Worm (Caenorhabditis elegans): Measurements from ENCODE around the gene R02F11.2.

Gene R02F11.2

DNA sequence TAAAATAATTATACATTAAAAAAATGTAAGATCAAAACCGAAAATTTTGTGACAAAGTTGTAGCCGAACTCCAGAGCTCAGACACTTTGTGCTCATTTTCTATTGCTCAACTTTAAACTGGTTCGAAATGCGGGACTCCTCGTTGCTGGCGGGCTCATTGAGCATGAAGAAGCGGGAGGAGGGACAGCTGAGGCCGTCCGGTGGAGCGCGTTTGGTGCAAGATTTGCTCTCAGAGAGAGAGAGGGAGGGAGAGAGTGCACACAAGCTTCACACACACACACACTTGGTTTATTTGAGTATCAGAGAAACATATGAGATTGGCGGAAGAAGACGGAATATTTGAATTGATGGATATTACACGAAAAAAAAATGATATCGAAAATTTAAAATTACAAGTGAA is 16.3 kb downstream of the R02F11.2 start (continued):
- peak; percentile 37 for TF ChIP-seq hmg-1.1 (GFP tag; IDR thresholded peaks at IDR 0.05)
- TF ChIP-seq F10B5.3 (tag; optimal IDR thresholded peaks at IDR 0.05), result no peak
- TF ChIP-seq set-16 (GFP tag; IDR thresholded peaks at IDR 0.05), result peak; percentile 73
- no peak for TF ChIP-seq snpc-1.2 (GFP tag; IDR thresholded peaks at IDR 0.05)
- no peak for TF ChIP-seq nhr-41 (GFP tag; IDR thresholded peaks at IDR 0.05)
- TF ChIP-seq nhr-42 (GFP tag; IDR thresholded peaks at IDR 0.05), result no peak
- TF ChIP-seq hlh-30 (tag; optimal IDR thresholded peaks at IDR 0.05; ENCODE audit: insufficient read depth), result peak; percentile 39
- TF ChIP-seq nhr-76 (tag; optimal IDR thresholded peaks at IDR 0.05), result no peak
- no peak for TF ChIP-seq nhr-102 (tag; optimal IDR thresholded peaks at IDR 0.05)
- TF ChIP-seq duxl-1 (tag; optimal IDR thresholded peaks at IDR 0.05; ENCODE audit: poor library complexity), result no peak
- no peak for TF ChIP-seq Y5F2A.4 (GFP tag; optimal IDR thresholded peaks at IDR 0.05)
- no peak for TF ChIP-seq nhr-111 (GFP tag; optimal IDR thresholded peaks at IDR 0.05)
- no peak for TF ChIP-seq ztf-11 (tag; optimal IDR thresholded peaks at IDR 0.05)
- no peak for TF ChIP-seq T20F7.1 (GFP tag; optimal IDR thresholded peaks at IDR 0.05)
- TF ChIP-seq mep-1 (tag; optimal IDR thresholded peaks at IDR 0.05), result peak; percentile 43
- TF ChIP-seq nhr-237 (tag; optimal IDR thresholded peaks at IDR 0.05), result no peak
- TF ChIP-seq mxl-2 (GFP tag; conservative IDR thresholded peaks at IDR 0.05), result no peak
- no peak for TF ChIP-seq tag-97 (GFP tag; IDR thresholded peaks at IDR 0.05)
- TF ChIP-seq lin-39 (tag; optimal IDR thresholded peaks at IDR 0.05), result no peak
- no peak for TF ChIP-seq vab-7 (GFP tag; IDR thresholded peaks at IDR 0.05)
- TF ChIP-seq F26F4.8 (GFP tag; conservative IDR thresholded peaks at IDR 0.05), result no peak
- no peak for TF ChIP-seq saeg-2 (GFP tag; IDR thresholded peaks at IDR 0.05)
- no peak for TF ChIP-seq R02D3.7 (tag; optimal IDR thresholded peaks at IDR 0.05)
- no peak for TF ChIP-seq ZK337.2 (GFP tag; IDR thresholded peaks at IDR 0.05)
- TF ChIP-seq lin-15B (tag; optimal IDR thresholded peaks at IDR 0.05), result no peak
- no peak for TF ChIP-seq zip-11 (GFP tag; IDR thresholded peaks at IDR 0.05)
- no peak for TF ChIP-seq F44E2.7 (GFP tag; IDR thresholded peaks at IDR 0.05)
- TF ChIP-seq fkh-10 (GFP tag; optimal IDR thresholded peaks at IDR 0.05), result no peak
- TF ChIP-seq spr-1 (tag; optimal IDR thresholded peaks at IDR 0.05), result no peak
- TF ChIP-seq aha-1 (tag), result peak; percentile 99
- no peak for TF ChIP-seq gei-8 (GFP tag; optimal IDR thresholded peaks at IDR 0.05)
- no peak for TF ChIP-seq daf-8 (GFP tag; IDR thresholded peaks at IDR 0.05)
- no peak for TF ChIP-seq arid-1 (GFP tag; conservative IDR thresholded peaks at IDR 0.05)
- no peak for TF ChIP-seq ces-1 (GFP tag; optimal IDR thresholded peaks at IDR 0.05)
- no peak for TF ChIP-seq ceh-62 (tag; optimal IDR thresholded peaks at IDR 0.05)
- no peak for TF ChIP-seq Y75B8A.6 (GFP tag; IDR thresholded peaks at IDR 0.05)
- TF ChIP-seq nhr-28 (tag; optimal IDR thresholded peaks at IDR 0.05), result no peak
- TF ChIP-seq nhr-11 (tag; optimal IDR thresholded peaks at IDR 0.05), result peak; percentile 7
- no peak for TF ChIP-seq F37D6.2 (tag; optimal IDR thresholded peaks at IDR 0.05)
- TF ChIP-seq pha-4 (GFP tag; IDR thresholded peaks at IDR 0.05), result no peak
- no peak for TF ChIP-seq pha-4 (tag; optimal IDR thresholded peaks at IDR 0.05)
- TF ChIP-seq ceh-28 (tag; optimal IDR thresholded peaks at IDR 0.05), result no peak
- no peak for TF ChIP-seq ztf-7 (tag; optimal IDR thresholded peaks at IDR 0.05)
- no peak for TF ChIP-seq cey-2 (tag; optimal IDR thresholded peaks at IDR 0.05; ENCODE audit: borderline replicate concordance, insufficient read depth)
- TF ChIP-seq dmd-9 (GFP tag; IDR thresholded peaks at IDR 0.05), result no peak
- TF ChIP-seq lir-3 (tag; optimal IDR thresholded peaks at IDR 0.05), result no peak
- TF ChIP-seq unc-130 (GFP tag; optimal IDR thresholded peaks at IDR 0.05), result no peak
- no peak for TF ChIP-seq daf-19 (GFP tag; conservative IDR thresholded peaks at IDR 0.05)
- TF ChIP-seq lin-38 (GFP tag; IDR thresholded peaks at IDR 0.05), result peak; percentile 60
- no peak for TF ChIP-seq F49E8.2 (tag; optimal IDR thresholded peaks at IDR 0.05; ENCODE audit: borderline replicate concordance)
- peak; percentile 62 for TF ChIP-seq mes-2 (tag; optimal IDR thresholded peaks at IDR 0.05; ENCODE audit: poor library complexity, severe bottlenecking)
- TF ChIP-seq lin-1 (GFP tag; IDR thresholded peaks at IDR 0.05), result no peak
- TF ChIP-seq unc-39 (tag; optimal IDR thresholded peaks at IDR 0.05), result no peak

All from whole organism, L4 larva.